Worm (Caenorhabditis elegans) whole organism, early embryonic: ENCODE results near the gene C09G12.5.

Source experiments
- B0310.2 ChIP-seq: sonication (generic microtip); optimal IDR thresholded peaks from 2 replicates; lab custom pipeline; 2016; ENCODE audit warnings: mild to moderate bottlenecking, missing genetic modification characterization, missing compliant biosample characterization
- F13C5.2 ChIP-seq: sonication (generic microtip); optimal IDR thresholded peaks from 2 replicates; lab custom pipeline; 2017; ENCODE audit warnings: mild to moderate bottlenecking, missing genetic modification characterization, inconsistent platforms, missing compliant biosample characterization
- aly-1 ChIP-seq: sonication (generic microtip); optimal IDR thresholded peaks from 2 replicates; lab custom pipeline; 2016; ENCODE audit warnings: missing genetic modification characterization, missing compliant biosample characterization
- ama-1 ChIP-seq: fragments of 150-350 bp; optimal IDR thresholded peaks from 2 replicates; lab custom pipeline; 2014
- ceh-13 ChIP-seq: fragments of 200-800 bp; sonication (Bioruptor generic); optimal IDR thresholded peaks from 2 replicates; lab custom pipeline; 2018; ENCODE audit warnings: mild to moderate bottlenecking, missing genetic modification characterization, missing compliant biosample characterization
- ceh-36 ChIP-seq: sonication (generic microtip); optimal IDR thresholded peaks from 2 replicates; lab custom pipeline; 2016; ENCODE audit warnings: missing genetic modification characterization, inconsistent platforms, missing compliant biosample characterization
- ets-7 ChIP-seq: sonication (generic microtip); optimal IDR thresholded peaks from 2 replicates; lab custom pipeline; 2016; ENCODE audit warnings: missing genotype, missing genetic modification characterization, missing compliant biosample characterization
- flt-1 ChIP-seq: fragments of 200-800 bp; sonication (Bioruptor generic); IDR thresholded peaks from 2 replicates; pipeline ENCODE4 v1.3.6; 2022; ENCODE audit warnings: missing genetic modification characterization, missing compliant biosample characterization
- hmbx-1 ChIP-seq: sonication (generic microtip); optimal IDR thresholded peaks from 2 replicates; lab custom pipeline; 2016; ENCODE audit warnings: mild to moderate bottlenecking, missing genetic modification characterization, missing compliant biosample characterization
- hmg-4 ChIP-seq: fragments of 200-800 bp; sonication (Bioruptor generic); optimal IDR thresholded peaks from 2 replicates; lab custom pipeline; 2018; ENCODE audit warnings: mild to moderate bottlenecking, missing genetic modification characterization, missing compliant biosample characterization
- hnd-1 ChIP-seq: sonication (generic microtip); optimal IDR thresholded peaks from 2 replicates; lab custom pipeline; 2016; ENCODE audit warnings: missing genetic modification characterization, missing compliant biosample characterization
- pes-1 ChIP-seq: fragments of 200-800 bp; sonication (Bioruptor generic); IDR thresholded peaks from 2 replicates; pipeline ENCODE4 v1.3.6; 2022; ENCODE audit warnings: missing genetic modification reagents, missing genetic modification characterization, missing compliant biosample characterization
- scrt-1 ChIP-seq: fragments of 200-800 bp; sonication (Bioruptor generic); IDR thresholded peaks from 2 replicates; pipeline ENCODE4 v1.3.6; 2022; ENCODE audit warnings: missing genetic modification characterization, missing compliant biosample characterization
- sea-1 ChIP-seq: fragments of 200-800 bp; sonication (Bioruptor generic); conservative IDR thresholded peaks from 2 replicates; pipeline ENCODE4 v1.3.6; 2022; ENCODE audit warnings: missing genetic modification characterization, missing compliant biosample characterization
- tbx-11 ChIP-seq: fragments of 200-800 bp; sonication (Bioruptor generic); IDR thresholded peaks from 2 replicates; pipeline ENCODE4 v1.3.6; 2022; ENCODE audit warnings: missing genetic modification characterization, missing compliant biosample characterization
- tbx-37 ChIP-seq: fragments of 200-800 bp; sonication (Bioruptor generic); conservative IDR thresholded peaks from 2 replicates; pipeline ENCODE4 v1.3.6; 2022; ENCODE audit warnings: missing genetic modification reagents, missing genetic modification characterization, missing compliant biosample characterization
- tra-4 ChIP-seq: sonication (generic microtip); optimal IDR thresholded peaks from 2 replicates; lab custom pipeline; 2017; ENCODE audit warnings: missing genetic modification characterization, missing compliant biosample characterization

C09G12.5 gene

DNA sequence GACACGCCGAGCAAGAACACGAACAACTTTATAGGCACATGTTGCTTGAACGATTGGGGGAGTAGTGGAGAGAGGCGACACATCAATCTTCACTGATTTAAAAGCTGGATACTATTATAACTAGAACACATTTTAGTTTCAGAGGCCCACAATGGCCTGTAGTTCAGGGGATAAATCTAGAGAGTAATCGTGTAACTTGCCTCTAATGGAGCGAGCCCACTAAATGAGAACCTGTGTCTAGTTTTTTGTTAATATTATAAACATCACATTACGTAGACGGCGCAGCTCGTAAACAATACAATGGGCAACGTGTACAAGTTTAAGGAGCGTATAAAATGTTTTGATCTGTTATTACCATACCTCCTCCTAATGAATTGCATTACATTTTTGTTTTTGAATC lies 34.5 kb upstream of the C09G12.5 start, which contains the start of gene F58E2.5:
F58E2.5 (plus strand) TSS at position 301 of the 400 bp plus-strand sequence.
- TF ChIP-seq hmbx-1 (tag; lab: Kevin White, UChicago) (no peak), pes-1 (GFP tag; lab: Robert Waterston, UW) (no peak), ets-7 (tag; lab: Kevin White, UChicago) (no peak), tra-4 (tag; lab: Kevin White, UChicago) (no peak), B0310.2 (tag; lab: Kevin White, UChicago) (no peak), aly-1 (tag; lab: Kevin White, UChicago) (no peak), F13C5.2 (no peak), hnd-1 (tag; lab: Kevin White, UChicago) (no peak), scrt-1 (GFP tag; lab: Robert Waterston, UW) (no peak), ama-1 (lab: Kevin White, UChicago) (no peak), sea-1 (no peak), tbx-11 (no peak), ceh-36 (tag; lab: Kevin White, UChicago) (no peak), ceh-13 (no peak), tbx-37 (GFP tag; lab: Robert Waterston, UW) (no peak), flt-1 (GFP tag; lab: Robert Waterston, UW) (no peak)

DNA sequence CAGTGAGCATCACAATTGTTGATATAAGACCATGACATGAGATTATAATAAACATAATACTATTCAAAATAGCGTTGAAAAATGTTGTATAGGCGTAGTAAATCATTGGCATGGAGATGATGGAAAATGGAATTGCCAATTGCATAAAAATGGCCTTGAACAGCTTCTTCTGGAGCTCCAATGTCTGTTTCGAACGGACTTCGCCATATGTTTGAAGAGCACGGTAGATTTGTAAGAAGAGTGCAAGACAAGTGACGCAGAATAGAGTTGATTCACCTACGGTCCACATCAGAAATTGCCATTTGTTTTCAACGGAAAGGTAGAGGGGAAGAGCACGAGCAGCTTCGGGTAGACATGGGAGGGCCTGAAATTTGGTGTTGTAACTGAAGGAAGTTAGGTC lies 31.8 kb upstream of the C09G12.5 start:
- TF ChIP-seq tbx-11 (no peak), ceh-36 (tag; lab: Kevin White, UChicago) (no peak), ets-7 (tag; lab: Kevin White, UChicago) (no peak), pes-1 (GFP tag; lab: Robert Waterston, UW) (no peak), hnd-1 (tag; lab: Kevin White, UChicago) (no peak)

DNA sequence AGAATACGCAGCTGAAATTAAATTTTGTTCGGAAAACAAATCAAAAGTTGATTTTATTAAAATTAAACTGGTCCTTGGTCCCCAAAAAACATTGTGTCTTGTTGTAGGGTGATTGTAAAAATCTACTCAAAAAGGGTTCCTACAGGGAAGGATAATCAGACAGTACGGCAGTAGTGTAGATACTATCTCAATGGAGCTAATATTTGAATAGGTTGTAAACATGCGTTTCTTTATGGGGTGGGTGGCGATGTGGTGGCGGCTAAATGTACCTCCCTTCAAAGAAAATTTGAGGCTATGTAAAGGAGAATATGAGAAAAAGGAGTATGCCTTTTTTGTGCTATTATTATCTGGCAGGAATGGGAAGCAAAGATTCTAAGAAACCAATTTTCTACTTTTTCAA lies 26.6 kb upstream of the C09G12.5 start:
- TF ChIP-seq ets-7 (tag; lab: Kevin White, UChicago) (no peak), aly-1 (tag; lab: Kevin White, UChicago) (no peak), tra-4 (tag; lab: Kevin White, UChicago) (no peak), tbx-37 (GFP tag; lab: Robert Waterston, UW) (no peak), tbx-11 (no peak), scrt-1 (GFP tag; lab: Robert Waterston, UW) (no peak), flt-1 (GFP tag; lab: Robert Waterston, UW) (no peak), sea-1 (no peak), pes-1 (GFP tag; lab: Robert Waterston, UW) (no peak), ceh-36 (tag; lab: Kevin White, UChicago) (no peak), F13C5.2 (no peak), B0310.2 (tag; lab: Kevin White, UChicago) (no peak), hnd-1 (tag; lab: Kevin White, UChicago) (no peak), ama-1 (lab: Kevin White, UChicago) (no peak), hmg-4 (no peak), ceh-13 (no peak)

DNA sequence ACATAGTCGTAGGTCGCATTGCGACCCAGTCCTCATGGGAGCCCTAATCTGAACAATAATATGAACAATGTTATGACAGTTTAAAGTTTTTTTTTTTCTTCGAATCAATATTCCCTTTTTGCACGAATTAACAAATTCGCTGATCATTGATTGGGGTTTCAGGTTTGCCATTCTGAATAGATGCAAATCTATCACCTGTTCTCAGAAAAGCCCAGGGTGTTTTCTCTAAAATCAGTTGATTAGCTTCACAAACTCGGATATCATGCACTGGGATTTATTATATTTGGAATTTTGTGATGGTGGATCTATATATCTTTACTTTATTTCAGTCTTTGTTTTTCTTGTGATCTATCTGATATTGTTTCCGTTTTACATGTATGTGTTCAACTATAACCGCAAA lies 25.8 kb upstream of the C09G12.5 start, which contains the start of gene srz-23:
srz-23 (plus strand) TSS at position 263 of the 400 bp plus-strand sequence.
- TF ChIP-seq flt-1 (GFP tag; lab: Robert Waterston, UW) (no peak), aly-1 (tag; lab: Kevin White, UChicago) (no peak), F13C5.2 (no peak), tbx-11 (no peak), pes-1 (GFP tag; lab: Robert Waterston, UW) (no peak), tbx-37 (GFP tag; lab: Robert Waterston, UW) (no peak), sea-1 (no peak), hmbx-1 (tag; lab: Kevin White, UChicago) (no peak), ceh-13 (no peak), tra-4 (tag; lab: Kevin White, UChicago) (no peak), B0310.2 (tag; lab: Kevin White, UChicago) (no peak), scrt-1 (GFP tag; lab: Robert Waterston, UW) (no peak), hnd-1 (tag; lab: Kevin White, UChicago) (no peak), ets-7 (tag; lab: Kevin White, UChicago) (no peak), ceh-36 (tag; lab: Kevin White, UChicago) (no peak), hmg-4 (no peak), ama-1 (lab: Kevin White, UChicago) (no peak)

DNA sequence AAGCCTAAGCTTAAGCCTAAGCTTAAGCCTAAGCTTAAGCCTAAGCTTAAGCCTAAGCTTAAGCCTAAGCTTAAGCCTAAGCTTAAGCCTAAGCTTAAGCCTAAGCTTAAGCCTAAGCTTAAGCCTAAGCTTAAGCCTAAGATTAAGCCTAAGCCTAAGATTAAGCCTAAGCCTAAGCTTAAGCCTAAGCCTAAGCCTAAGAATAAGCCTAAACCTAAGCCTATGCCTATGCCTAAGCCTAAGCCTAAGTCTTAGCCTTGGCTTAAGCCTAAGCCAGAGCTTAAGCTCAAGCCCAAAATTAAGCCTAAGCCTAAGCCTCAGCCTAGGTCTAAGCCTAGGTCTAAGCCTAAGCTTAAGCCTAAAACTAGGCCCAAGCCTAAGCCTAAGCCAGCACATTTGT lies 23.7 kb upstream of the C09G12.5 start:
- TF ChIP-seq ceh-36 (tag; lab: Kevin White, UChicago): peak; percentile 94

DNA sequence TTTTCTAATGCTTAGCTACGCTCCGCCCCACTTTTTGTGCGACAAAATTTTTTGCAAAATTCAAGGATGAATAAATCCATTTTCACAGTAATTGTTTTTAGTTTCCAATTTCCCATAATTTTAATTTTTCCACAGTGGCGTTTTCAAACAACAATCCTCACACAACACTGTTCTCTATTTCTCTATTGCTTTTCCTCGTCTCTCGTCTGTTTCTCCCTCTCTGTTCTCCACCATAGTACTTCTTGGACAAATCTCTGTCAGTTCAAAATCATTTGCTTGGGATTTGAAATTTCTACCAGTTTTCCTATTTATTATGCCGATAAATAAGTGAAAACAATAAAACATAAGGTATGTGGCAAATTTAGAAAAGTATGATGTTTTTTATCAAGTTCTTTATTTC lies 15.9 kb upstream of the C09G12.5 start, which contains the start of gene F58E2.4:
F58E2.4 (plus strand) TSS at position 134 of the 400 bp plus-strand sequence.
- no peak for TF ChIP-seq tbx-37 (GFP tag; lab: Robert Waterston, UW)
- no peak for TF ChIP-seq B0310.2 (tag; lab: Kevin White, UChicago)

DNA sequence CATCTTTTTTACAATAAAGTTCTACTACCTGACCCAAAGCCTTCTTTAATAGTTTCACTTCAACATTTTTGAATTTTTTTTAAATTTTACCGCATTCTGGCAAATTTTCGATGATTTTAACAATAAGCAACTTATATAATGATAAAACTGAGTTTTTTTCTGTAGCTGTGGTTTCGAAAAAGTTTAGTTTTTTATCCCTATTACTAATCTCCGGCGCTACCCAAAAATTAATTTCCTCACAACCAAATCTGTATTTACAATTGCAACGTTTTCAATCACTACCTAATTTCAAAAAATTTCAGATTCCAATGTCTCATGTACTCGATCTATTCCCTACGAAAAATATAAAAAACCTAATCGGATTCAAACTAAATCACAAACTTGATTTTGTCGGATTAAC lies 12.0 kb upstream of the C09G12.5 start, which contains the start of gene F58E2.3:
F58E2.3 (plus strand) TSS at position 301 of the 400 bp plus-strand sequence.
- TF ChIP-seq tbx-11: no peak
- no peak for TF ChIP-seq F13C5.2
- TF ChIP-seq ama-1 (lab: Kevin White, UChicago): no peak
- no peak for TF ChIP-seq hmg-4
- no peak for TF ChIP-seq aly-1 (tag; lab: Kevin White, UChicago)
- TF ChIP-seq hmbx-1 (tag; lab: Kevin White, UChicago): no peak

DNA sequence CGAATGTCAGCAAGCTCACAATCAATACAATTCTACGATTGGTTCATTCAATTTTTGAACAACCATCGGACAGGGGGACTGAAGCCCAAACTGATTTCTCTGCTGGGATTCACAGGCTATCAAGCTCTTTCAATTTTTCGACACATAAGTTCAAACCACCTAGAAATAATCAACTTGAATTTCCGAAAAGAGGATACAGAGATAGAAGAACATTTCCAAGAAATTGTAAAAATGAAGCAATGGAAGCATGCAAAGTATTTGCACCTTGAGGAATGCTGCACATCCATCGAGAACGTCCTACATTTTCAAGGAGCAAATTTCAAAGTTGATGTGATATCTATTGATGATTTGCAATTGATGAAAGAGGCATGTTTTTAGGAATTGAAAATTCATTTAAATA lies 11.4 kb upstream of the C09G12.5 start:
- TF ChIP-seq scrt-1 (GFP tag; lab: Robert Waterston, UW) (no peak), F13C5.2 (no peak), ceh-36 (tag; lab: Kevin White, UChicago) (no peak), B0310.2 (tag; lab: Kevin White, UChicago) (no peak), flt-1 (GFP tag; lab: Robert Waterston, UW) (no peak), pes-1 (GFP tag; lab: Robert Waterston, UW) (no peak), tbx-11 (no peak)
